Worm (Caenorhabditis elegans) whole organism, early embryonic: ENCODE results near the gene F07H5.13.

Experiments
- B0310.2 ChIP-seq: sonication (generic microtip); optimal IDR thresholded peaks from 2 replicates; lab custom pipeline; 2016; ENCODE audit warnings: mild to moderate bottlenecking, missing genetic modification characterization, missing compliant biosample characterization
- F13C5.2 ChIP-seq: sonication (generic microtip); optimal IDR thresholded peaks from 2 replicates; lab custom pipeline; 2017; ENCODE audit warnings: mild to moderate bottlenecking, missing genetic modification characterization, inconsistent platforms, missing compliant biosample characterization
- aly-1 ChIP-seq: sonication (generic microtip); optimal IDR thresholded peaks from 2 replicates; lab custom pipeline; 2016; ENCODE audit warnings: missing genetic modification characterization, missing compliant biosample characterization
- ama-1 ChIP-seq: fragments of 150-350 bp; optimal IDR thresholded peaks from 2 replicates; lab custom pipeline; 2014
- ceh-13 ChIP-seq: fragments of 200-800 bp; sonication (Bioruptor generic); optimal IDR thresholded peaks from 2 replicates; lab custom pipeline; 2018; ENCODE audit warnings: mild to moderate bottlenecking, missing genetic modification characterization, missing compliant biosample characterization
- ceh-36 ChIP-seq: sonication (generic microtip); optimal IDR thresholded peaks from 2 replicates; lab custom pipeline; 2016; ENCODE audit warnings: missing genetic modification characterization, inconsistent platforms, missing compliant biosample characterization
- ets-7 ChIP-seq: sonication (generic microtip); optimal IDR thresholded peaks from 2 replicates; lab custom pipeline; 2016; ENCODE audit warnings: missing genotype, missing genetic modification characterization, missing compliant biosample characterization
- flt-1 ChIP-seq: fragments of 200-800 bp; sonication (Bioruptor generic); IDR thresholded peaks from 2 replicates; pipeline ENCODE4 v1.3.6; 2022; ENCODE audit warnings: missing genetic modification characterization, missing compliant biosample characterization
- hmbx-1 ChIP-seq: sonication (generic microtip); optimal IDR thresholded peaks from 2 replicates; lab custom pipeline; 2016; ENCODE audit warnings: mild to moderate bottlenecking, missing genetic modification characterization, missing compliant biosample characterization
- hmg-4 ChIP-seq: fragments of 200-800 bp; sonication (Bioruptor generic); optimal IDR thresholded peaks from 2 replicates; lab custom pipeline; 2018; ENCODE audit warnings: mild to moderate bottlenecking, missing genetic modification characterization, missing compliant biosample characterization
- hnd-1 ChIP-seq: sonication (generic microtip); optimal IDR thresholded peaks from 2 replicates; lab custom pipeline; 2016; ENCODE audit warnings: missing genetic modification characterization, missing compliant biosample characterization
- pes-1 ChIP-seq: fragments of 200-800 bp; sonication (Bioruptor generic); IDR thresholded peaks from 2 replicates; pipeline ENCODE4 v1.3.6; 2022; ENCODE audit warnings: missing genetic modification reagents, missing genetic modification characterization, missing compliant biosample characterization
- scrt-1 ChIP-seq: fragments of 200-800 bp; sonication (Bioruptor generic); IDR thresholded peaks from 2 replicates; pipeline ENCODE4 v1.3.6; 2022; ENCODE audit warnings: missing genetic modification characterization, missing compliant biosample characterization
- sea-1 ChIP-seq: fragments of 200-800 bp; sonication (Bioruptor generic); conservative IDR thresholded peaks from 2 replicates; pipeline ENCODE4 v1.3.6; 2022; ENCODE audit warnings: missing genetic modification characterization, missing compliant biosample characterization
- tbx-11 ChIP-seq: fragments of 200-800 bp; sonication (Bioruptor generic); IDR thresholded peaks from 2 replicates; pipeline ENCODE4 v1.3.6; 2022; ENCODE audit warnings: missing genetic modification characterization, missing compliant biosample characterization
- tbx-37 ChIP-seq: fragments of 200-800 bp; sonication (Bioruptor generic); conservative IDR thresholded peaks from 2 replicates; pipeline ENCODE4 v1.3.6; 2022; ENCODE audit warnings: missing genetic modification reagents, missing genetic modification characterization, missing compliant biosample characterization
- tra-4 ChIP-seq: sonication (generic microtip); optimal IDR thresholded peaks from 2 replicates; lab custom pipeline; 2017; ENCODE audit warnings: missing genetic modification characterization, missing compliant biosample characterization

F07H5.13 gene

DNA sequence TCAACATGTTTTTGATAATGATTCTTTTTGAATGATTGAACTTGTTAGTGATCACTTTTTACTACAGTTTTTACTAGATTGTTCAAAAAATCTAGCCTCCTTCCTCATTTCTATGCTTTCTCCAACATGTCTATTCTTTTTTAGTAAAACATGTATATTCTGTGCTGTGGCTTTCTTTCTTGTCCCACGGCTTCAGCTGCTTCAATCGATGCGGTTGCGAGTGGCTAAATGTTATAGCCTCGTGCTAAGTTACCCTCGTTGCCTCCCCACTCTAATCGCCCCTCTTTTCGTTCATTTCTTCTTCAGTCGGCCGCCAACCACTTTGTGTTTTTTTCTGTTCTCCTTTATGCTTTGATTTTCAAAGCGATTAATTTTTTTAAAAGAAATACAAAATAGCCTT, 4.5 kb upstream of the F07H5.13 start:
- TF ChIP-seq pes-1 (no peak), F13C5.2 (tag; lab: Kevin White, UChicago) (no peak), flt-1 (GFP tag; lab: Robert Waterston, UW) (no peak), hmg-4 (GFP tag; lab: Kevin White, UChicago) (no peak), scrt-1 (GFP tag; lab: Robert Waterston, UW) (no peak), ceh-36 (tag; lab: Kevin White, UChicago) (no peak), hnd-1 (tag; lab: Kevin White, UChicago) (no peak), ets-7 (tag; lab: Kevin White, UChicago) (no peak), tra-4 (no peak), sea-1 (GFP tag; lab: Robert Waterston, UW) (no peak), hmbx-1 (no peak), ceh-13 (GFP tag; lab: Kevin White, UChicago) (no peak), ama-1 (lab: Kevin White, UChicago) (no peak), tbx-11 (GFP tag; lab: Robert Waterston, UW) (no peak)

DNA sequence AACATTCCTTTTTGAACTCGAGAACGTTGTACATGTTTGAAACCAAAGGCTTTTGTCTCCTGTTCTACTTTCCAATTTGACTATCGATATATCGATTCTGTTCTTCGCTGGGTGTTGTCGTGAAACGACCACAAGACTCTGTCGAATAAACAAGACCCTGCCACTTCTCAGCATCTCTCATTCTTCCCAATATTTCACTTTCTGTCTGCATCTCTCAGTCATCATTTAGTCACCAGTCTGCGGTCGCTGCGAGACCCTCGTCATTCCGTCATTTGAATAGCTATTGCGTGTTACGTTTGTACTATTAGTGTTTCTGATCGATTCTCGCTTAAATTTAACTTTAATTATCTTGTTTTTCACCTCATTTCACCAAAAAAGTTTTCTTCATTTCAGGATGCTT, 3.0 kb upstream of the F07H5.13 start:
- no peak for TF ChIP-seq tra-4
- no peak for TF ChIP-seq ama-1 (lab: Kevin White, UChicago)
- no peak for TF ChIP-seq ets-7 (tag; lab: Kevin White, UChicago)
- TF ChIP-seq scrt-1 (GFP tag; lab: Robert Waterston, UW) = 0 out of 2 replicates have a peak, but pooled peaks have one; percentile 44
- TF ChIP-seq sea-1 (GFP tag; lab: Robert Waterston, UW) = no peak
- no peak for TF ChIP-seq pes-1
- no peak for TF ChIP-seq hmbx-1
- TF ChIP-seq F13C5.2 (tag; lab: Kevin White, UChicago) = peak; percentile 58
- TF ChIP-seq flt-1 (GFP tag; lab: Robert Waterston, UW) = no peak
- no peak for TF ChIP-seq ceh-36 (tag; lab: Kevin White, UChicago)

DNA sequence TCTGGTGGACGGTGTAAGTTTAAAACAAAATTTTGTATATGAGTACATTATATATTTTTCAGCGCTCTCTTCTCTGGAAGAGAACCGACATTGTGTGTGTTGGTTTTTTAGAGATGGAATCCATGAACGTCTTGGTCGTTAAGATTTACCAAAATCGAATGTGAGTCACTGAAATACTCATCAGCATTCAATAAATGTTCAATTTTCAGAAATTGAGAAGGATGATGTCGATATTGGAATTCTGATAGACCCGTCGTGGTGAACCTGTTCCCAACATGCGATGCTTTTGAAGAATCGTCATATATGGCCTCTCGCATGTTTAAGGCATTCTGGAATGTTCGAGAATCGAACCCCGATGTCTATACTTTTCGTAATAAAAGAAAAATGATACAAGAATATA, 1.6 kb upstream of the F07H5.13 start:
- no peak for TF ChIP-seq ets-7 (tag; lab: Kevin White, UChicago)
- TF ChIP-seq sea-1 (GFP tag; lab: Robert Waterston, UW) = no peak
- peak; percentile 19 for TF ChIP-seq ama-1 (lab: Kevin White, UChicago)
- no peak for TF ChIP-seq ceh-36 (tag; lab: Kevin White, UChicago)
- TF ChIP-seq hnd-1 (tag; lab: Kevin White, UChicago) = no peak

DNA sequence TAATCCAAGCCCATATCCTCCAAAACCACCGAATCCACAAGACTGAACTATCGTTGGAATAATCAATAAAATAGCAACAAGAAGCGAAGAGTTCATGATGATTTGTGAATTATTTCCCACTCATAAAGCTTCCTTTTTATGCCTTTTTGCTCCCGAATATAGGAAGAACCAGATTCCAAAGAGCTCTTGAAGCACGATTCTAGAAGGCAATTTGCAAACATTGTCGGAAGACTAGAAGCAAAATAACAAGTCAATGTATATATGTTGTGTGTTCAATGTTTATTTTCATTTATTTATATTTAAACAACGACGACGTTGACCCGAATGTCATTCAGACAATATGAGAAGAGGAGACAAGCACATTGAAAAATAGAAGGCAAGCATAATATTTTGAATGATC, 2.3 kb downstream of the F07H5.13 start, which contains the start of gene idpa-2:
Gene idpa-2 (minus strand): TSS at position 101 of the 400 bp plus-strand sequence.
- TF ChIP-seq tbx-37 (GFP tag; lab: Robert Waterston, UW) = no peak
- no peak for TF ChIP-seq pes-1
- TF ChIP-seq hmbx-1 = no peak
- TF ChIP-seq ceh-36 (tag; lab: Kevin White, UChicago) = no peak
- no peak for TF ChIP-seq hmg-4 (GFP tag; lab: Kevin White, UChicago)
- no peak for TF ChIP-seq tra-4
- TF ChIP-seq F13C5.2 (tag; lab: Kevin White, UChicago) = no peak

DNA sequence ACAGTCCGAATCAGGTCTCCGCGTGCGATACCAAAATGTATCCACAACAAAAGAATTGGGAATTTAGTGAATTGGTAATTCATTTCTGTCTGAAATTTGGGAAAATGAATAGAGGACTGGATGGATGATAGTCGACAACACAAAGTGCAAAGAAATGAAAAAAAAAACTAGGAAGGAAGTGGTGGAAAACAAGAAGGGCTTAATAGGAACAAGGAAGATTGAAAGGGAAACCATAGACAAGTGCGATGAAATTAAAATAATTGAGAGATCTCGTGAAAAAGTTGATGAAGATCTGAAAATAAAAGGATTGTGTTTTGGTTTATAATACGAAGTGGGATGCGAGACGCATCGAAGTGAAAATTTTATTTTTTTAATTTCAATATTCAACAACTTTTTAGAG, 3.7 kb downstream of the F07H5.13 start, which contains the start of gene F07H5.7:
Gene F07H5.7 (minus strand): TSS at position 101 of the 400 bp plus-strand sequence.
- TF ChIP-seq hmg-4 (GFP tag; lab: Kevin White, UChicago) = no peak
- no peak for TF ChIP-seq ceh-13 (GFP tag; lab: Kevin White, UChicago)
- no peak for TF ChIP-seq flt-1 (GFP tag; lab: Robert Waterston, UW)
- no peak for TF ChIP-seq hnd-1 (tag; lab: Kevin White, UChicago)
- TF ChIP-seq F13C5.2 (tag; lab: Kevin White, UChicago) = no peak
- TF ChIP-seq tbx-11 (GFP tag; lab: Robert Waterston, UW) = no peak
- TF ChIP-seq scrt-1 (GFP tag; lab: Robert Waterston, UW) = no peak
- TF ChIP-seq hmbx-1 = no peak

DNA sequence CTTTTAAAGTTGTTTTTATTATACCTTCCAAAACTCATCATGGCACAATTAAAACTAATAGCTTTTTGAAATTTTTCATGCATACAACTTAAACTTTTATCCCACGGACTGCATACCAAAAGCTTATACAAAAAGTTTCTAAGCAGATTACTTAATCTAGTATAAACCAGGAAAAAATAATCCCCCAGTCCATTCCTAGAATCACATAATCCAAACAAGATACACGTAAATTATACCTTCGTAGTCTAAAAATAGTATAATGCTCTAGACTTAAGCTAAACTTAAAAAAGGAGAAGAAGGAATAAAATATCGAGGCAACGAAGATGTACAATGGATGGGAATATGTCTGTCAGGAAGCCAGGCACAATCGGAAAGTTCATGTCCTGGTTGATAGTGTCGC, 4.9 kb downstream of the F07H5.13 start:
- TF ChIP-seq F13C5.2 (tag; lab: Kevin White, UChicago) (no peak), ets-7 (tag; lab: Kevin White, UChicago) (no peak), ceh-13 (GFP tag; lab: Kevin White, UChicago) (no peak), hmbx-1 (no peak), hmg-4 (GFP tag; lab: Kevin White, UChicago) (no peak), tra-4 (no peak), ceh-36 (tag; lab: Kevin White, UChicago) (no peak), sea-1 (GFP tag; lab: Robert Waterston, UW) (no peak), pes-1 (no peak), B0310.2 (tag; lab: Kevin White, UChicago) (no peak), ama-1 (lab: Kevin White, UChicago) (no peak), aly-1 (no peak), flt-1 (GFP tag; lab: Robert Waterston, UW) (no peak), scrt-1 (GFP tag; lab: Robert Waterston, UW) (no peak)

DNA sequence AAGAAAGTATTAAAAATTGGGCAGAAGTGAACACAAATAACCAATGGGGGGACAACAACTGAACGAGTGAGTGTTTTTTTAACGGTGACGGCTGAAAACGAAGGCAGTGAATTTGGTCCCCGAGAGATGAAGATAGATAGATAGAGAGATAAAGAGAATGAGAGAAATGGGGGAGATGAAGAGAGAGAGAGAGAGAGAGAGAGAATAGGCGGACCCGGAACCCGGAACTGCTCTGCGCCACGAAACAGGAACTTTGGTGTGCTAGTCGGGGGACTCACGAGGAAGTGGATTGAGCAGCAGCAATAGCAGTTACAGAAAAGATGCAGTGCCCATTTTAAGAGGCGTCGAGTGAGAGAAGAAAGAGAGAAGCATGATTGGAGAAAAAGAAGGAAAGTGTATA, 6.0 kb downstream of the F07H5.13 start:
- TF ChIP-seq flt-1 (GFP tag; lab: Robert Waterston, UW) = no peak
- TF ChIP-seq scrt-1 (GFP tag; lab: Robert Waterston, UW) = no peak

DNA sequence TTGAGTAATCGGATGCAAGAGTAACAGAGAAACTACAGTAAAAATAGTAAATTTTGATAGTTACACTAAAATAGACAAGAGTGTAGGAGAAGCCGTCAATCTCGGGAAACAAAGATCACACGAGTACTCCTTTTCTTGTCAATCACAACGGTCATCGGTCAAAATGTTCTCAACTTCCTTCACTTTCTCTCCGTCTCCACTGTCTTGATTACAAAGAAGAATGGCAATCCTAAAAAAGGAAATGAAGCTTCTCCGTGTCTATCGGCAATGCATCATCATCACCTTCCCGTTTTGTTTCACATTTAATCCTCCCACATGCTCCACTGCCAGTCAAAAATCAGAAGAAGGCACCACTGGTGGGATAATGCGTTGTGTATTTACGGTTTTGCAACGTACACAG, 9.4 kb downstream of the F07H5.13 start:
- TF ChIP-seq F13C5.2 (tag; lab: Kevin White, UChicago) = no peak
- no peak for TF ChIP-seq pes-1
- TF ChIP-seq scrt-1 (GFP tag; lab: Robert Waterston, UW) = no peak
- no peak for TF ChIP-seq ama-1 (lab: Kevin White, UChicago)
- TF ChIP-seq B0310.2 (tag; lab: Kevin White, UChicago) = no peak
- no peak for TF ChIP-seq sea-1 (GFP tag; lab: Robert Waterston, UW)
- no peak for TF ChIP-seq tbx-37 (GFP tag; lab: Robert Waterston, UW)
- no peak for TF ChIP-seq hmg-4 (GFP tag; lab: Kevin White, UChicago)
- TF ChIP-seq aly-1 = no peak
- TF ChIP-seq tra-4 = no peak
- TF ChIP-seq ets-7 (tag; lab: Kevin White, UChicago) = no peak
- no peak for TF ChIP-seq flt-1 (GFP tag; lab: Robert Waterston, UW)
- no peak for TF ChIP-seq hnd-1 (tag; lab: Kevin White, UChicago)
- TF ChIP-seq ceh-13 (GFP tag; lab: Kevin White, UChicago) = no peak
